Fruit fly (Drosophila melanogaster): ENCODE data around the gene pug.

dm6 chr3R:10688160-10688559 is 8.2 kb upstream of the pug start:
- TF ChIP-seq ey (GFP tag; optimal IDR thresholded peaks at IDR 0.05) (no peak), psq (GFP tag; optimal IDR thresholded peaks at IDR 0.05) (no peak), br (GFP tag; optimal IDR thresholded peaks at IDR 0.05) (no peak), h (GFP tag; optimal IDR thresholded peaks at IDR 0.05) (no peak), fru (GFP tag; optimal IDR thresholded peaks at IDR 0.05) (no peak), woc (GFP tag; optimal IDR thresholded peaks at IDR 0.05) (no peak), Hr78 (GFP tag; optimal IDR thresholded peaks at IDR 0.05) (no peak), dmrt93B (GFP tag; optimal IDR thresholded peaks at IDR 0.05) (no peak), Dfd (GFP tag; optimal IDR thresholded peaks at IDR 0.05) (no peak), Rel (GFP tag; optimal IDR thresholded peaks at IDR 0.05) (no peak), Rel (tag; optimal IDR thresholded peaks at IDR 0.05) (no peak)
